Fruit fly (Drosophila melanogaster) whole organism, adult: ENCODE results near the gene CG4278.

Experiments
- CG14711 ChIP-seq: fragments of 200-800 bp; sonication (Bioruptor generic); optimal IDR thresholded peaks from 2 replicates; lab custom pipeline; 2018; ENCODE audit warnings: missing biosample characterization, mild to moderate bottlenecking, missing genetic modification characterization, moderate library complexity
- CG33017 ChIP-seq: fragments of 200-800 bp; sonication (Bioruptor generic); optimal IDR thresholded peaks from 2 replicates; lab custom pipeline; 2018; ENCODE audit warnings: missing biosample characterization, mild to moderate bottlenecking, missing genetic modification characterization, moderate library complexity
- CG5204 ChIP-seq: fragments of 200-800 bp; sonication (Bioruptor generic); optimal IDR thresholded peaks from 2 replicates; lab custom pipeline; 2016; ENCODE audit warnings: missing biosample characterization, missing genetic modification characterization
- Clk ChIP-seq: fragments of 200-800 bp; sonication (Bioruptor generic); optimal IDR thresholded peaks from 2 replicates; lab custom pipeline; 2017; ENCODE audit warnings: missing biosample characterization, missing genetic modification characterization
- Crg-1 ChIP-seq: fragments of 200-800 bp; sonication (Bioruptor generic); optimal IDR thresholded peaks from 2 replicates; lab custom pipeline; 2016; ENCODE audit warnings: missing biosample characterization, missing genetic modification characterization
- Hr96 ChIP-seq: fragments of 200-800 bp; sonication (Bioruptor generic); optimal IDR thresholded peaks from 2 replicates; lab custom pipeline; 2016; ENCODE audit warnings: missing biosample characterization, missing genetic modification characterization
- Mnt ChIP-seq: fragments of 200-800 bp; sonication (Bioruptor generic); optimal IDR thresholded peaks from 2 replicates; lab custom pipeline; 2016; ENCODE audit warnings: missing biosample characterization, mild to moderate bottlenecking, missing genetic modification characterization
- kay ChIP-seq: fragments of 200-800 bp; sonication (Bioruptor generic); peaks from one replicate; lab custom pipeline; 2016; ENCODE audit warnings: missing biosample characterization, missing genetic modification characterization, borderline replicate concordance
- ovo ChIP-seq: fragments of 200-800 bp; sonication (Bioruptor generic); optimal IDR thresholded peaks from 2 replicates; lab custom pipeline; 2016; ENCODE audit warnings: missing biosample characterization, missing genetic modification characterization
- pad ChIP-seq: fragments of 200-800 bp; sonication (Bioruptor generic); optimal IDR thresholded peaks from 3 replicates; lab custom pipeline; 2017; ENCODE audit warnings: missing biosample characterization, missing genetic modification characterization, mild to moderate bottlenecking, moderate library complexity, missing genetic modification reagents
- tj ChIP-seq: fragments of 200-800 bp; sonication (Bioruptor generic); optimal IDR thresholded peaks from 3 replicates; lab custom pipeline; 2017; ENCODE audit warnings: missing biosample characterization, mild to moderate bottlenecking, missing genetic modification characterization, moderate library complexity
- toe ChIP-seq: fragments of 200-800 bp; sonication (Bioruptor generic); optimal IDR thresholded peaks from 2 replicates; lab custom pipeline; 2016; ENCODE audit warnings: missing biosample characterization, missing genetic modification characterization

DNA sequence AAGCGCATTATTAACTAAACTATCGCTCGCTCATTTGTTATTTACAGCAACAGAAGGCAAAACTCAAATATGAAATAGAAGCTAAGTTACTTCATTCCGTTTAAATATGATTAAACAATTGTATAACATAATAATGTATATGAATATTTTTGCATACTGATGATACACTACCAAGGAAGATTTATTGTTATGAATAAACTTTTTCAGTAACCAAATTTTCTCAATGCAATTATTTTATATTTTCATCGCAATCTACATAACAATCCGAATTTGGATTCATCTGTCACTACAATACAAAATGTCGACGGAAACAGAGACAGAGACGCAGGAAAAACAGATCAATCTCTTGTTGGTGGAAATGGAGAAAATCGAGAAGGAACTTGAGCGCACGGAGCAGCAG, 35.9 kb upstream of the CG4278 start, which contains the start of gene CG17329:
- no peak for TF ChIP-seq CG5204 (GFP tag; lab: Kevin White, UChicago)
- no peak for TF ChIP-seq Crg-1 (GFP tag; lab: Kevin White, UChicago)
- TF ChIP-seq tj (GFP tag; lab: Kevin White, UChicago): no peak
- TF ChIP-seq pad (GFP tag; lab: Kevin White, UChicago): no peak
- TF ChIP-seq toe (GFP tag; lab: Kevin White, UChicago): no peak
- TF ChIP-seq Mnt (GFP tag; lab: Kevin White, UChicago): no peak
- no peak for TF ChIP-seq ovo (GFP tag; lab: Kevin White, UChicago)
- TF ChIP-seq Hr96 (GFP tag; lab: Kevin White, UChicago): no peak
- no peak for TF ChIP-seq CG14711 (tag; lab: Kevin White, UChicago)
- TF ChIP-seq kay: no peak
- no peak for TF ChIP-seq CG33017 (tag; lab: Kevin White, UChicago)
- TF ChIP-seq Clk (GFP tag; lab: Kevin White, UChicago): no peak
